Worm (Caenorhabditis elegans): ENCODE data around the gene vps-37.

The vps-37 gene

DNA sequence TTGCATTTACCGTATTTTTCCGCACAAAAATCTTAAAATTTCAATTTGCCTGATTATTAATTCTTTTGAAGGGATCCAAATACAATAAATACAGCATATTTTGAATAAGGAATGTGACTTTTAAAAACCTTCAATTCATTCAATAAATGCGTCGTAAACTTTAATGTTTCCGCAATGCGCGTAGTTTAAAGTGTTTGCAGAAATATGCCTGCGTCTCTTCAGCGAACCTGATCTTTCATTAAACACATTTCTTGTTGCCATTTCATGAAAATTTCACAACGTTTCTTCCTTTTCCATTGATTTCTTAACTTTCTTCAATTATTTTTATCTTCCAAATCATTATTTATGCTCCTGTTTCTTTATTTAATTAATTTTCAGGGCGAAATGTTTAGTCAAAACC is at the start of gene vps-37:
vps-37 (plus strand) TSS at position 378 of the 400 bp plus-strand sequence.
- TF ChIP-seq nhr-11 (tag; optimal IDR thresholded peaks at IDR 0.05) (peak; percentile 63), dmd-6 (GFP tag; IDR thresholded peaks at IDR 0.05) (peak; percentile 20; the same call in 1 of the 2 replicates), aha-1 (tag) (peak; percentile 63), mes-2 (tag; optimal IDR thresholded peaks at IDR 0.05; ENCODE audit: poor library complexity, severe bottlenecking) (peak; percentile 90), tra-1 (GFP tag; IDR thresholded peaks at IDR 0.05) (0 out of 2 replicates have a peak, but pooled peaks have one; percentile 19), nhr-28 (tag; optimal IDR thresholded peaks at IDR 0.05) (peak; percentile 46), rbr-2 (tag; optimal IDR thresholded peaks at IDR 0.05) (peak; percentile 45), hlh-11 (tag; optimal IDR thresholded peaks at IDR 0.05) (peak; percentile 35), lin-13 (GFP tag; optimal IDR thresholded peaks at IDR 0.05) (peak; percentile 33), madf-9 (GFP tag; conservative IDR thresholded peaks at IDR 0.05) (no peak), mdl-1 (tag; optimal IDR thresholded peaks at IDR 0.05) (peak in 1 of 2 experiments; percentile 23), nhr-237 (tag; optimal IDR thresholded peaks at IDR 0.05) (no peak), attf-4 (tag; optimal IDR thresholded peaks at IDR 0.05) (no peak), F26F4.8 (GFP tag; conservative IDR thresholded peaks at IDR 0.05) (no peak), daf-16 (GFP tag; optimal IDR thresholded peaks at IDR 0.05) (no peak), daf-16 (tag; optimal IDR thresholded peaks at IDR 0.05) (peak; percentile 70), T26A8.4 (GFP tag; IDR thresholded peaks at IDR 0.05) (peak; percentile 36), mep-1 (tag; optimal IDR thresholded peaks at IDR 0.05) (peak; percentile 84), dpl-1 (GFP tag; optimal IDR thresholded peaks at IDR 0.05) (peak; percentile 85), hlh-30 (tag; optimal IDR thresholded peaks at IDR 0.05; ENCODE audit: insufficient read depth) (peak; percentile 52), nhr-48 (tag; optimal IDR thresholded peaks at IDR 0.05) (peak; percentile 17), dve-1 (tag; optimal IDR thresholded peaks at IDR 0.05; ENCODE audit: insufficient read depth) (peak; percentile 86), hmg-1.1 (GFP tag; IDR thresholded peaks at IDR 0.05) (peak; percentile 74), lin-38 (GFP tag; IDR thresholded peaks at IDR 0.05) (peak; percentile 78), lin-39 (tag; optimal IDR thresholded peaks at IDR 0.05) (no peak), nhr-77 (tag; optimal IDR thresholded peaks at IDR 0.05) (peak; percentile 42), ztf-7 (tag; optimal IDR thresholded peaks at IDR 0.05) (peak; percentile 68), duxl-1 (tag; optimal IDR thresholded peaks at IDR 0.05; ENCODE audit: poor library complexity) (no peak), nhr-6 (tag; optimal IDR thresholded peaks at IDR 0.05) (peak; percentile 54), fos-1 (tag; optimal IDR thresholded peaks at IDR 0.05) (no peak), unc-62 (GFP tag; optimal IDR thresholded peaks at IDR 0.05 in 1 of 2) (peak in 1 of 2 experiments; percentile 42), unc-62 (tag; optimal IDR thresholded peaks at IDR 0.05) (no peak), lsy-2 (tag; optimal IDR thresholded peaks at IDR 0.05) (peak in 1 of 2 experiments; percentile 92)

DNA sequence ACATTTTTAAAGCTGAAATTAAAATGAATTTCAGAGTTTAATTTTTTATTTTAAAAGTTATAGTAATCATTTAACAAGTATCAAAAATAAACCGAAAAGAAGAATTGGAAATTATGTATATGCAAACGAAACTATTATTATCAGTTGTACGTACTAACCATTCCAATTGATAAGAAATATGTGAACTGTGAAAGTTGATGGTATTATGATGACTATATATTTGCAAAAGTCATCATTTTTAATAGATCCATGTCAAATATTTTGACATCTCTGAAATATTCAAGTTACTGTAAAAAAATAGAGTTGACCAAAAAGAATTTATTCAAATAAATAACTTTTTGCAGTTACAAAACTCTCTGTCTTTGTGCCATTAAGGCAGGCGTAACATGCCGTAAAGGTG is 44.4 kb upstream of the vps-37 start, which contains the start of gene ugt-48:
ugt-48 (minus strand) TSS at position 12 of the 400 bp plus-strand sequence.
- TF ChIP-seq nhr-28 (tag; optimal IDR thresholded peaks at IDR 0.05) (peak; percentile 24), nhr-111 (GFP tag; optimal IDR thresholded peaks at IDR 0.05) (no peak), pqm-1 (tag; optimal IDR thresholded peaks at IDR 0.05) (peak; percentile 40)

DNA sequence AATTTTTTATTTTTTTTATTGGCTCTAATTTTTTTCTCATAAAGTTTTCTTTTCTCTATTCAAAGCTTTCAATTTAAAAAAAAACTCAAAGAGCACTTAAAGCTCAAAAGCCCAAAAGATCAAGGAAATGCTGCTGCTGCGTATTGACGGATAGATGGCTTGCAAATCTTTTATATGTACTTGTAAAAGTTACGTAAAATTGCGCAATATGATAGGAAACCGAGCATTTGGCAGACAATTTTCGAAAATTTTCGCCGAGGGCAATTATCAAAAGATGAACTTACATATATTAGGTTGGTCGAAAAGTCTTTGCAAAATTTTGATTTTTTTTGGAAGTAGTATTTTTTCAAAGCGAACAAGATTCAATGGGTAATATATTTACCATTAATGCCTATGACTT is 44.0 kb upstream of the vps-37 start:
- TF ChIP-seq zip-11 (GFP tag; IDR thresholded peaks at IDR 0.05) (no peak), zip-2 (tag; optimal IDR thresholded peaks at IDR 0.05) (peak; percentile 89)

DNA sequence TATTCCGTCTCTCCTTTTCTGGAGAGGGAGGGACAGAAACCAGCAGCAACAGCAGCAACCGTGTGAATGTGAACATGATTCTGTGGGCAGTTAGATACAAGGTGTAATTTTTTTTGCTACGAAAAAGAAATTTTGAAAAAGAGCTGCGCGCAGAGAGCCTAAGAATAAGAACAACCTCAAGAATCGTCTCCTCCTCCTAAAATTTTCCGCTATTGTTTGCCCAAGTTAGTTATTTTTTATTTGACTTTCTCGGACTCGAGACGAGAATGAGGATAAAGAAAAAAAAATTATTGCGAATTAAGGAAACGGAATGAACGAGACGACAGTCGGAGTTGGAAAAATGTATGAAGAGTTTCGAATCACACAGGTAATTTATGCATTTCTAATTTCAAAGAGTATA is 33.9 kb upstream of the vps-37 start, which contains the start of gene glb-5:
glb-5 (plus strand) TSS at position 301 of the 400 bp plus-strand sequence.
- TF ChIP-seq hlh-11 (tag; optimal IDR thresholded peaks at IDR 0.05) (no peak), dmd-6 (GFP tag; IDR thresholded peaks at IDR 0.05) (0 out of 2 replicates have a peak, but pooled peaks have one; percentile 4)

Measured in whole organism, L4 larva.